Fruit fly (Drosophila melanogaster) Kc167 (cell line): ENCODE results near the gene CG34347.

Source experiments
- Myc ChIP-seq: fragments of >200 bp; optimal IDR thresholded peaks from 2 replicates; lab custom pipeline; 2017; ENCODE audit warnings: missing external identifiers
- Sin3A ChIP-seq: fragments of >200 bp; optimal IDR thresholded peaks from 2 replicates; lab custom pipeline; 2018; ENCODE audit warnings: missing external identifiers
- h ChIP-seq: fragments of >200 bp; optimal IDR thresholded peaks from 3 replicates; lab custom pipeline; 2018; ENCODE audit warnings: missing external identifiers
- insv ChIP-seq: fragments of >200 bp; optimal IDR thresholded peaks from 3 replicates; lab custom pipeline; 2018; ENCODE audit warnings: missing external identifiers
- psq ChIP-seq: fragments of >200 bp; optimal IDR thresholded peaks from 2 replicates; lab custom pipeline; 2017; ENCODE audit warnings: missing external identifiers
- ttk ChIP-seq: sonication (Bioruptor generic); optimal IDR thresholded peaks from 2 replicates; lab custom pipeline; 2017; ENCODE audit warnings: missing external identifiers

DNA sequence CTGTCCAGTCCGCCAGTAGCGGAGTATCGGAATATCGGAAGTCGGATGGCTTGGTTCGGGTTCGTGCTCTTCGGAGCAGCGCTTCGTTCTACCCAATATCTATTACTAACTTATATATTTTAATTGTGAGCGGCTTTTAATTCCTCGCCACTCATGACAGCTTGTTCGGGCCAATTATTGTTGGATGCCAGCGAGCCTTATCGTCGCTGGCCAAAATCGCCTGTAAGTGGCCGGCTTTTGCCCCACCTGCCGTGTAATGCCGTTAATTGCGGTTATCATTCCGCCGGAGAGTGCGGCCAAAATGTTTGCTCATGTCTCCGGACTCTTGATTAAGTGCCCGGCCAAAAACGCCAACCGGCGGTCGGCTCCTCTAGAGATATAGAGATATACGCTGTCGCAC is 5.7 kb upstream of the CG34347 start, which contains the start of gene pHCl-2:
- TF ChIP-seq psq (lab: Kevin White, UChicago) (no peak), Sin3A (lab: Kevin White, UChicago) (no peak), ttk (no peak), h (lab: Kevin White, UChicago) (no peak), Myc (lab: Kevin White, UChicago) (no peak), insv (lab: Kevin White, UChicago) (no peak)
